Worm (Caenorhabditis elegans) whole organism, L4/young adult: ENCODE results near the gene itsn-1.

Source experiments
- W03F9.2 ChIP-seq: fragments of 150-350 bp; optimal IDR thresholded peaks from 2 replicates; lab custom pipeline; 2014; ENCODE audit warnings: missing biosample characterization, missing genetic modification characterization
- him-1 ChIP-seq: sonication (generic microtip); optimal IDR thresholded peaks from 2 replicates; lab custom pipeline; 2016; ENCODE audit warnings: missing genotype, missing genetic modification reagents, missing genetic modification characterization, missing compliant biosample characterization

ce11 chrIV:17099113-17099512 lies 20.4 kb upstream of the itsn-1 start:
- TF ChIP-seq him-1 (tag; lab: Kevin White, UChicago) = no peak
- TF ChIP-seq W03F9.2 = no peak
